Fruit fly (Drosophila melanogaster) whole organism, adult: ENCODE measurements around the gene CG18747.

Experiments used
- CG11617 ChIP-seq: fragments of 200-800 bp; sonication (Bioruptor generic); optimal IDR thresholded peaks from 2 replicates; lab custom pipeline; 2017; ENCODE audit warnings: mild to moderate bottlenecking, missing biosample characterization, missing genetic modification reagents, missing genetic modification characterization
- CG12768 ChIP-seq: fragments of 200-800 bp; sonication (Bioruptor generic); optimal IDR thresholded peaks from 2 replicates; lab custom pipeline; 2017; ENCODE audit warnings: missing biosample characterization, missing genetic modification characterization, mild to moderate bottlenecking, moderate library complexity, missing genetic modification reagents
- CG14711 ChIP-seq: fragments of 200-800 bp; sonication (Bioruptor generic); optimal IDR thresholded peaks from 2 replicates; lab custom pipeline; 2018; ENCODE audit warnings: missing biosample characterization, mild to moderate bottlenecking, missing genetic modification characterization, moderate library complexity
- CG1620 ChIP-seq: fragments of 200-800 bp; sonication (Bioruptor generic); optimal IDR thresholded peaks from 2 replicates; lab custom pipeline; 2016; ENCODE audit warnings: missing biosample characterization, missing genetic modification characterization
- CG33017 ChIP-seq: fragments of 200-800 bp; sonication (Bioruptor generic); optimal IDR thresholded peaks from 2 replicates; lab custom pipeline; 2018; ENCODE audit warnings: missing biosample characterization, mild to moderate bottlenecking, missing genetic modification characterization, moderate library complexity
- CG5204 ChIP-seq: fragments of 200-800 bp; sonication (Bioruptor generic); optimal IDR thresholded peaks from 2 replicates; lab custom pipeline; 2016; ENCODE audit warnings: missing biosample characterization, missing genetic modification characterization
- CG7045 ChIP-seq: fragments of 200-800 bp; sonication (Bioruptor generic); optimal IDR thresholded peaks from 2 replicates; lab custom pipeline; 2017; ENCODE audit warnings: missing biosample characterization, mild to moderate bottlenecking, missing genetic modification characterization
- CG7101 ChIP-seq: fragments of 200-800 bp; sonication (Bioruptor generic); optimal IDR thresholded peaks from 2 replicates; lab custom pipeline; 2018; ENCODE audit warnings: missing biosample characterization, mild to moderate bottlenecking, missing genetic modification characterization, moderate library complexity
- Clk ChIP-seq: fragments of 200-800 bp; sonication (Bioruptor generic); optimal IDR thresholded peaks from 2 replicates; lab custom pipeline; 2017; ENCODE audit warnings: missing biosample characterization, missing genetic modification characterization
- Crg-1 ChIP-seq: fragments of 200-800 bp; sonication (Bioruptor generic); optimal IDR thresholded peaks from 2 replicates; lab custom pipeline; 2016; ENCODE audit warnings: missing biosample characterization, missing genetic modification characterization
- Hr96 ChIP-seq: fragments of 200-800 bp; sonication (Bioruptor generic); optimal IDR thresholded peaks from 2 replicates; lab custom pipeline; 2016; ENCODE audit warnings: missing biosample characterization, missing genetic modification characterization
- Mnt ChIP-seq: fragments of 200-800 bp; sonication (Bioruptor generic); optimal IDR thresholded peaks from 2 replicates; lab custom pipeline; 2016; ENCODE audit warnings: missing biosample characterization, mild to moderate bottlenecking, missing genetic modification characterization
- bab1 ChIP-seq: fragments of 200-800 bp; sonication (Bioruptor generic); optimal IDR thresholded peaks from 3 replicates; lab custom pipeline; 2019; ENCODE audit warnings: missing biosample characterization, mild to moderate bottlenecking, missing genetic modification characterization, moderate library complexity
- cic ChIP-seq: fragments of 200-800 bp; sonication (Bioruptor generic); optimal IDR thresholded peaks from 2 replicates; lab custom pipeline; 2017; ENCODE audit warnings: missing biosample characterization, mild to moderate bottlenecking, missing genetic modification characterization, moderate library complexity
- cnc ChIP-seq, 2 experiments: fragments of >200 bp; optimal IDR thresholded peaks; 2 replicates each; lab custom pipeline; 2017
- kay ChIP-seq: fragments of 200-800 bp; sonication (Bioruptor generic); peaks from one replicate; lab custom pipeline; 2016; ENCODE audit warnings: missing biosample characterization, missing genetic modification characterization, borderline replicate concordance
- ovo ChIP-seq: fragments of 200-800 bp; sonication (Bioruptor generic); optimal IDR thresholded peaks from 2 replicates; lab custom pipeline; 2016; ENCODE audit warnings: missing biosample characterization, missing genetic modification characterization
- pad ChIP-seq: fragments of 200-800 bp; sonication (Bioruptor generic); optimal IDR thresholded peaks from 3 replicates; lab custom pipeline; 2017; ENCODE audit warnings: missing biosample characterization, missing genetic modification characterization, mild to moderate bottlenecking, moderate library complexity, missing genetic modification reagents
- tj ChIP-seq: fragments of 200-800 bp; sonication (Bioruptor generic); optimal IDR thresholded peaks from 3 replicates; lab custom pipeline; 2017; ENCODE audit warnings: missing biosample characterization, mild to moderate bottlenecking, missing genetic modification characterization, moderate library complexity
- toe ChIP-seq: fragments of 200-800 bp; sonication (Bioruptor generic); optimal IDR thresholded peaks from 2 replicates; lab custom pipeline; 2016; ENCODE audit warnings: missing biosample characterization, missing genetic modification characterization

Gene CG18747

dm6 chr3R:7759486-7759885 lies 23.8 kb downstream of the CG18747 start, which contains the start of gene Sp7:
TSS of gene Sp7 (plus strand) at chr3R:7759786.
- no peak for TF ChIP-seq CG7101
- TF ChIP-seq CG11617 (GFP tag; lab: Kevin White, UChicago): no peak
- TF ChIP-seq tj (GFP tag; lab: Kevin White, UChicago): no peak
- TF ChIP-seq CG1620 (GFP tag; lab: Kevin White, UChicago): no peak
- TF ChIP-seq pad: no peak
- TF ChIP-seq CG5204 (GFP tag; lab: Kevin White, UChicago): no peak
- no peak for TF ChIP-seq CG7045

dm6 chr3R:7757822-7758221 lies 25.4 kb downstream of the CG18747 start, which contains the start of gene CG10919:
TSS of gene CG10919 (plus strand) at chr3R:7758122.
- TF ChIP-seq Crg-1: no peak
- no peak for TF ChIP-seq CG33017 (tag; lab: Kevin White, UChicago)
- TF ChIP-seq CG7045: no peak
- no peak for TF ChIP-seq CG11617 (GFP tag; lab: Kevin White, UChicago)
- TF ChIP-seq kay (GFP tag; lab: Kevin White, UChicago): no peak
- TF ChIP-seq Clk (GFP tag; lab: Kevin White, UChicago): no peak
- no peak for TF ChIP-seq cic
- no peak for TF ChIP-seq cnc (optimal IDR thresholded peaks at IDR 0.05; lab: Kevin White, UChicago)
- TF ChIP-seq tj (GFP tag; lab: Kevin White, UChicago): no peak
- no peak for TF ChIP-seq Mnt (GFP tag; lab: Kevin White, UChicago)
- TF ChIP-seq CG14711 (tag; lab: Kevin White, UChicago): no peak
- no peak for TF ChIP-seq toe (GFP tag; lab: Kevin White, UChicago)
- TF ChIP-seq CG7101: no peak
- TF ChIP-seq bab1 (GFP tag; lab: Kevin White, UChicago): no peak
- no peak for TF ChIP-seq ovo (GFP tag; lab: Kevin White, UChicago)
- no peak for TF ChIP-seq Hr96
- TF ChIP-seq CG5204 (GFP tag; lab: Kevin White, UChicago): no peak

dm6 chr3R:7753518-7753917 lies 29.7 kb downstream of the CG18747 start:
- no peak for TF ChIP-seq Clk (GFP tag; lab: Kevin White, UChicago)
- TF ChIP-seq CG11617 (GFP tag; lab: Kevin White, UChicago): no peak

dm6 chr3R:7749993-7750392 lies 33.3 kb downstream of the CG18747 start, which contains the start of gene pyd3:
TSS of gene pyd3 (minus strand) at chr3R:7750079.
- no peak for TF ChIP-seq toe (GFP tag; lab: Kevin White, UChicago)
- peak; percentile 16 for TF ChIP-seq CG33017 (tag; lab: Kevin White, UChicago)
- no peak for TF ChIP-seq Mnt (GFP tag; lab: Kevin White, UChicago)
- TF ChIP-seq Crg-1: no peak

dm6 chr3R:7739463-7739862 lies 43.8 kb downstream of the CG18747 start, which contains the start of gene CG43254:
TSS of gene CG43254 (minus strand) at chr3R:7739563.
- TF ChIP-seq CG1620 (GFP tag; lab: Kevin White, UChicago) (no peak), Hr96 (no peak), CG12768 (GFP tag; lab: Kevin White, UChicago) (no peak), CG7101 (no peak), Mnt (GFP tag; lab: Kevin White, UChicago) (no peak), cic (no peak), CG7045 (no peak), cnc (optimal IDR thresholded peaks at IDR 0.05; lab: Kevin White, UChicago) (no peak)
